Fruit fly (Drosophila melanogaster) whole organism, adult: ENCODE data around the gene Glut1.

Experiments
- CG12768 ChIP-seq: fragments of 200-800 bp; sonication (Bioruptor generic); optimal IDR thresholded peaks from 2 replicates; lab custom pipeline; 2017; ENCODE audit warnings: missing biosample characterization, missing genetic modification characterization, mild to moderate bottlenecking, moderate library complexity, missing genetic modification reagents
- CG5204 ChIP-seq: fragments of 200-800 bp; sonication (Bioruptor generic); optimal IDR thresholded peaks from 2 replicates; lab custom pipeline; 2016; ENCODE audit warnings: missing biosample characterization, missing genetic modification characterization
- Clk ChIP-seq: fragments of 200-800 bp; sonication (Bioruptor generic); optimal IDR thresholded peaks from 2 replicates; lab custom pipeline; 2017; ENCODE audit warnings: missing biosample characterization, missing genetic modification characterization
- kay ChIP-seq: fragments of 200-800 bp; sonication (Bioruptor generic); peaks from one replicate; lab custom pipeline; 2016; ENCODE audit warnings: missing biosample characterization, missing genetic modification characterization, borderline replicate concordance
- pad ChIP-seq: fragments of 200-800 bp; sonication (Bioruptor generic); optimal IDR thresholded peaks from 3 replicates; lab custom pipeline; 2017; ENCODE audit warnings: missing biosample characterization, missing genetic modification characterization, mild to moderate bottlenecking, moderate library complexity, missing genetic modification reagents
- toe ChIP-seq: fragments of 200-800 bp; sonication (Bioruptor generic); optimal IDR thresholded peaks from 2 replicates; lab custom pipeline; 2016; ENCODE audit warnings: missing biosample characterization, missing genetic modification characterization

DNA sequence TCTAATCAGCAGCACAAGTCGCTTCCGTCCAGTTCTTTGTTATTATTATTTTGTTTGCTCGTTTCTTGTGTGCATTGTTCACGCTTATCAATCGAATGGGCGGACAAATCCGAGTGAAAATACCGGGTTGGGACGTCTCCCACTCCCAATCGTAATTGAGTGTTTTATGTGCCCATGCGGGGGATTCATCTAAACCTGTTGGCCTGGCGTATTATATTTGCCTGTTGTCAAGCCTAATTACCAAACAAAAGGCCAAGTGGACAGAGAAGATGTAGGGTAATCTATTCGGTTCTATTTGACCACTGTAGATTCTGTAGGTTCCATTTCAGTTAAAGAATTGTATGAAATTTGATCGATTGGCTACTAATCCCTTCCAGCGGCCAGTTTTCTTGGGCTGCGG is 37.8 kb upstream of the Glut1 start:
- TF ChIP-seq kay (GFP tag; lab: Kevin White, UChicago) (no peak), pad (GFP tag; lab: Kevin White, UChicago) (no peak), CG12768 (GFP tag; lab: Kevin White, UChicago) (no peak), Clk (GFP tag; lab: Kevin White, UChicago) (no peak), CG5204 (GFP tag; lab: Kevin White, UChicago) (no peak), toe (GFP tag; lab: Kevin White, UChicago) (no peak)
